Worm (Caenorhabditis elegans): ENCODE data around the gene col-142.

The col-142 gene

DNA sequence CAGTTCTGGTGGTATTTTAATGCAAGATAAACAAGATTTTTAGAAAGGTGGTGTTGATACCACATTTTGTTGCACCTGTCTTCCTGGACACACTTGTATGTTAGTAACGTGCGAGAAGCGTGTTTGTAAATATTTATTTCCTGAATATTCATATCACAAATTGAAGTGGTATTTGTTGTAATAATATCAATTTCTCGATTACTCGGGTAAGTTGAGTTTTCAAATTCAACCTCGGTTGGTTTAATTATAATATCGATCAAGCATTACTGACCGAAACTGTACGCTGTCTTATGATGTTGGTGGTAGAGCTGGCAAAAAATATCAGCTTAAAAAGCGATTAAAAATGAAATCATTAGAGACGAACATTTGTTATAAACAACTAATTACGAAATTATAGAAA lies 27.0 kb upstream of the col-142 start, which contains the start of gene dmsr-11:
dmsr-11 (minus strand) TSS at position 101 of the 400 bp plus-strand sequence.
- TF ChIP-seq mbf-1 (tag; optimal IDR thresholded peaks at IDR 0.05) (no peak), ztf-11 (tag; optimal IDR thresholded peaks at IDR 0.05) (no peak), crh-2 (tag; optimal IDR thresholded peaks at IDR 0.05) (no peak), snpc-4 (tag; optimal IDR thresholded peaks at IDR 0.05) (no peak), nhr-12 (tag; optimal IDR thresholded peaks at IDR 0.05) (no peak), nhr-11 (tag; optimal IDR thresholded peaks at IDR 0.05) (no peak), unc-62 (GFP tag; optimal IDR thresholded peaks at IDR 0.05) (no peak), skn-1 (tag; optimal IDR thresholded peaks at IDR 0.05) (no peak)

- no peak for TF ChIP-seq C34F6.9 (tag; optimal IDR thresholded peaks at IDR 0.05)
- TF ChIP-seq egl-27 (tag; optimal IDR thresholded peaks at IDR 0.05), result no peak
- TF ChIP-seq ama-1 (optimal IDR thresholded peaks at IDR 0.05), result no peak
- TF ChIP-seq lin-13 (GFP tag; optimal IDR thresholded peaks at IDR 0.05), result no peak
- TF ChIP-seq mbf-1 (tag; optimal IDR thresholded peaks at IDR 0.05), result no peak
- no peak for TF ChIP-seq nhr-10 (tag; optimal IDR thresholded peaks at IDR 0.05)
- no peak for TF ChIP-seq F13H6.1 (tag; optimal IDR thresholded peaks at IDR 0.05)
- TF ChIP-seq ceh-16 (tag; optimal IDR thresholded peaks at IDR 0.05), result no peak
- no peak for TF ChIP-seq unc-62 (GFP tag; optimal IDR thresholded peaks at IDR 0.05)
- TF ChIP-seq ceh-82 (tag; optimal IDR thresholded peaks at IDR 0.05), result no peak
- TF ChIP-seq unc-39 (tag; optimal IDR thresholded peaks at IDR 0.05), result no peak
- no peak for TF ChIP-seq mdl-1 (tag; optimal IDR thresholded peaks at IDR 0.05)
- no peak for TF ChIP-seq sem-4 (tag; optimal IDR thresholded peaks at IDR 0.05)
- TF ChIP-seq sma-9 (GFP tag; optimal IDR thresholded peaks at IDR 0.05), result no peak
- TF ChIP-seq sma-9 (tag; optimal IDR thresholded peaks at IDR 0.05), result no peak
- TF ChIP-seq zag-1 (tag; optimal IDR thresholded peaks at IDR 0.05), result no peak
- no peak for TF ChIP-seq crh-2 (tag; optimal IDR thresholded peaks at IDR 0.05)
- no peak for TF ChIP-seq nhr-237 (tag; optimal IDR thresholded peaks at IDR 0.05)
- TF ChIP-seq blmp-1 (tag; optimal IDR thresholded peaks at IDR 0.05; ENCODE audit: insufficient read depth), result no peak
Measured at ce11 chrV:6806340-6806739, 24.6 kb upstream of the col-142 start, which contains the start of gene dmsr-12. Gene dmsr-12, minus strand, starts transcription at chrV:6806440.

DNA sequence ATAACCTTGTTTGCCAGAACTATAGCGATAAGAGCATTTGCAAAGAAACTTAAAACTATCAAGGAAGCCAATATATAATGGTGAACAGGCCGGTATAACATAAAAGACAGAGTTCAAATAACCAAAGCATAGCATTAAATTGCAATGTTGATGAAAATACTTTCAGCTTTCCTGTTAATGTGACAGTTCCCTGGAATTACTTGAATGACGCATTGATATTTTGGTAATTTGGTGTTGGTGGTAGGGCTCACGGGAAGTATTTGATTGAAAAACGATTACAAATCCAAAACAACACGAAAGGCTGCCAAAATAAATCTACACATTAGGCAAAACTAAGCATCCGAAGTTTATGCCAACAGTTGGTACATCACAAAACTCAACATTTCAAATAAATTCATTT lies 22.0 kb upstream of the col-142 start, which contains the start of gene dmsr-16:
dmsr-16 (minus strand) TSS at position 101 of the 400 bp plus-strand sequence.
- TF ChIP-seq ceh-82 (tag; optimal IDR thresholded peaks at IDR 0.05) (no peak), blmp-1 (tag; optimal IDR thresholded peaks at IDR 0.05; ENCODE audit: insufficient read depth) (no peak), mdl-1 (tag; optimal IDR thresholded peaks at IDR 0.05) (no peak), ceh-16 (tag; optimal IDR thresholded peaks at IDR 0.05) (no peak), Y55F3AM.14 (GFP tag; optimal IDR thresholded peaks at IDR 0.05) (no peak), fos-1 (tag; optimal IDR thresholded peaks at IDR 0.05) (no peak), nhr-6 (tag; optimal IDR thresholded peaks at IDR 0.05) (no peak), crh-2 (tag; optimal IDR thresholded peaks at IDR 0.05) (no peak), ztf-1 (GFP tag; conservative IDR thresholded peaks at IDR 0.05) (no peak), lin-39 (tag; optimal IDR thresholded peaks at IDR 0.05) (no peak), egl-27 (tag; optimal IDR thresholded peaks at IDR 0.05) (no peak), lin-13 (GFP tag; optimal IDR thresholded peaks at IDR 0.05) (no peak), ama-1 (optimal IDR thresholded peaks at IDR 0.05) (no peak)

ce11 chrV:6810091-6810490 lies 20.9 kb upstream of the col-142 start:
- TF ChIP-seq fos-1 (tag; optimal IDR thresholded peaks at IDR 0.05) (peak; percentile 93), lin-13 (GFP tag; optimal IDR thresholded peaks at IDR 0.05) (no peak), lin-39 (tag; optimal IDR thresholded peaks at IDR 0.05) (no peak)

DNA sequence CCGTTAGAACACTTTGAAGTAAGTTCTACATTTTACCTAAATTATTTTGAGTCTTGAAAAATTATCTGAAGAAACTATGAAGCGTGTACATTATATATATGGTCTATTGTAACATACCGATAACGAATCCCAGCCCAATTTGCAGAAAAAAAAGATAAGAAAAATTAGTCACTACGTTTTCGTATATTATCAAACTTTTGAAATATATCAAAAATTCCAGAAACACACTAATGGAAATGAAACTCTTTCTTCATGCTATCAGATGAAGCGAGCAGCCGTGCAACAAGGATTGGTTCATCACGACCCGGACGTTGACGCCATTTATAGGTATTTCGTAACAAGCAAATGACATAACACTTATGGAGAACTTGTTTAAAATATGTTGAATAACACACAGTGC lies 19.1 kb upstream of the col-142 start:
- TF ChIP-seq fos-1 (tag; optimal IDR thresholded peaks at IDR 0.05) (peak; percentile 91), nhr-23 (tag; optimal IDR thresholded peaks at IDR 0.05) (no peak), unc-62 (GFP tag; optimal IDR thresholded peaks at IDR 0.05) (no peak), sma-9 (GFP tag; optimal IDR thresholded peaks at IDR 0.05) (no peak), sma-9 (tag; optimal IDR thresholded peaks at IDR 0.05) (no peak), C34F6.9 (tag; optimal IDR thresholded peaks at IDR 0.05) (no peak)

ce11 chrV:6813862-6814261 lies 17.1 kb upstream of the col-142 start:
- no peak for TF ChIP-seq egl-27 (tag; optimal IDR thresholded peaks at IDR 0.05)
- TF ChIP-seq fos-1 (tag; optimal IDR thresholded peaks at IDR 0.05), result no peak
- TF ChIP-seq elt-3 (tag; optimal IDR thresholded peaks at IDR 0.05), result no peak

Data from whole organism, L2 larva.